Worm (Caenorhabditis elegans) whole organism, early embryonic: ENCODE results near the gene srh-47.

ENCODE experiments used
- B0310.2 ChIP-seq: sonication (generic microtip); optimal IDR thresholded peaks from 2 replicates; lab custom pipeline; 2016; ENCODE audit warnings: mild to moderate bottlenecking, missing genetic modification characterization, missing compliant biosample characterization
- F13C5.2 ChIP-seq: sonication (generic microtip); optimal IDR thresholded peaks from 2 replicates; lab custom pipeline; 2017; ENCODE audit warnings: mild to moderate bottlenecking, missing genetic modification characterization, inconsistent platforms, missing compliant biosample characterization
- aly-1 ChIP-seq: sonication (generic microtip); optimal IDR thresholded peaks from 2 replicates; lab custom pipeline; 2016; ENCODE audit warnings: missing genetic modification characterization, missing compliant biosample characterization
- ama-1 ChIP-seq: fragments of 150-350 bp; optimal IDR thresholded peaks from 2 replicates; lab custom pipeline; 2014
- ceh-13 ChIP-seq: fragments of 200-800 bp; sonication (Bioruptor generic); optimal IDR thresholded peaks from 2 replicates; lab custom pipeline; 2018; ENCODE audit warnings: mild to moderate bottlenecking, missing genetic modification characterization, missing compliant biosample characterization
- ceh-36 ChIP-seq: sonication (generic microtip); optimal IDR thresholded peaks from 2 replicates; lab custom pipeline; 2016; ENCODE audit warnings: missing genetic modification characterization, inconsistent platforms, missing compliant biosample characterization
- ets-7 ChIP-seq: sonication (generic microtip); optimal IDR thresholded peaks from 2 replicates; lab custom pipeline; 2016; ENCODE audit warnings: missing genotype, missing genetic modification characterization, missing compliant biosample characterization
- flt-1 ChIP-seq: fragments of 200-800 bp; sonication (Bioruptor generic); IDR thresholded peaks from 2 replicates; pipeline ENCODE4 v1.3.6; 2022; ENCODE audit warnings: missing genetic modification characterization, missing compliant biosample characterization
- hmbx-1 ChIP-seq: sonication (generic microtip); optimal IDR thresholded peaks from 2 replicates; lab custom pipeline; 2016; ENCODE audit warnings: mild to moderate bottlenecking, missing genetic modification characterization, missing compliant biosample characterization
- hmg-4 ChIP-seq: fragments of 200-800 bp; sonication (Bioruptor generic); optimal IDR thresholded peaks from 2 replicates; lab custom pipeline; 2018; ENCODE audit warnings: mild to moderate bottlenecking, missing genetic modification characterization, missing compliant biosample characterization
- hnd-1 ChIP-seq: sonication (generic microtip); optimal IDR thresholded peaks from 2 replicates; lab custom pipeline; 2016; ENCODE audit warnings: missing genetic modification characterization, missing compliant biosample characterization
- pes-1 ChIP-seq: fragments of 200-800 bp; sonication (Bioruptor generic); IDR thresholded peaks from 2 replicates; pipeline ENCODE4 v1.3.6; 2022; ENCODE audit warnings: missing genetic modification reagents, missing genetic modification characterization, missing compliant biosample characterization
- scrt-1 ChIP-seq: fragments of 200-800 bp; sonication (Bioruptor generic); IDR thresholded peaks from 2 replicates; pipeline ENCODE4 v1.3.6; 2022; ENCODE audit warnings: missing genetic modification characterization, missing compliant biosample characterization
- sea-1 ChIP-seq: fragments of 200-800 bp; sonication (Bioruptor generic); conservative IDR thresholded peaks from 2 replicates; pipeline ENCODE4 v1.3.6; 2022; ENCODE audit warnings: missing genetic modification characterization, missing compliant biosample characterization
- tbx-11 ChIP-seq: fragments of 200-800 bp; sonication (Bioruptor generic); IDR thresholded peaks from 2 replicates; pipeline ENCODE4 v1.3.6; 2022; ENCODE audit warnings: missing genetic modification characterization, missing compliant biosample characterization
- tbx-37 ChIP-seq: fragments of 200-800 bp; sonication (Bioruptor generic); conservative IDR thresholded peaks from 2 replicates; pipeline ENCODE4 v1.3.6; 2022; ENCODE audit warnings: missing genetic modification reagents, missing genetic modification characterization, missing compliant biosample characterization
- tra-4 ChIP-seq: sonication (generic microtip); optimal IDR thresholded peaks from 2 replicates; lab custom pipeline; 2017; ENCODE audit warnings: missing genetic modification characterization, missing compliant biosample characterization

Gene srh-47

DNA sequence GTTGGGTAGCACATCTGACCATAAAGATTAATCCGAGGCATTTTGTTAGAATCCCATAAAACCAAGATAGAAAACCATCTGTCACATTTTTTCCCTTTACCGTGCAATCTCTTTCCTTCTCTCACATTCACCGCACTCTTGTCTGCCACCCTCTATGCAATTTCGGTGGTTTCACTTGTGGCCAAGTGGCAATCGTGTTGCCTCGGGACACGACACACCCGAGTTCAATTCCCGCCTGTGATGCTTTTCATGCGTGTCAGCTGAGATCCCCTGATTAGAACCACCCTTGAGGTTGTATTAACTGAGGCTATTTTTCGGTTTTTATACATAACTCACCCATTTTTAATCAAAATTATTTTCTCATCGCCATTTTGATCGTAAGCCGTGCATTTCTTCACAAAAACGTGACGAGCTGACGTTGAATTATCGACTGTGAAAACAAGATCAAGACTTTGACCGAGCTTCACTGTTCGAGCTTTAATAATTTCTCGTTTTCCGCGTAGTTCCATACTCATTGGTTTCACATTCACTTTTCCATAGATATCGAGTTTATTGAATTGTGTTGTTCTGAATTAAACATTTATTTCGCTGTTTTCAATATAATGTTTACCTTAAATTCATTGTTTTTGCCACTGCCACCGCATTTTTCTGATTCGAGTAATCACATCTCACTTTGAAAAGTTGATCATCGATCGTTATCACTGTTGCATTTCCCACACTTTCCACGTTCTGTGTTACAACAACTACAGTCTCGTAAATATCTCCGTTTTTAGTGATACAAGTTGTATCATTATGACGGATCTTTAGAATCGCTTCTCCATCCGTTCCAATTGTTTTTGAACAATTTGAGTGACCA lies 13.8 kb upstream of the srh-47 start:
- TF ChIP-seq flt-1 (peak; percentile 100), tra-4 (tag; lab: Kevin White, UChicago) (peak; percentile 98), ets-7 (tag; lab: Kevin White, UChicago) (peak; percentile 98), ceh-13 (GFP tag; lab: Kevin White, UChicago) (peak; percentile 99), hnd-1 (tag; lab: Kevin White, UChicago) (peak; percentile 96), tbx-37 (GFP tag; lab: Robert Waterston, UW) (peak; percentile 100), ceh-36 (tag; lab: Kevin White, UChicago) (peak; percentile 98), F13C5.2 (tag; lab: Kevin White, UChicago) (peak; percentile 99), pes-1 (GFP tag; lab: Robert Waterston, UW) (peak; percentile 99), tbx-11 (GFP tag; lab: Robert Waterston, UW) (peak; percentile 100), B0310.2 (tag; lab: Kevin White, UChicago) (peak; percentile 99), aly-1 (tag; lab: Kevin White, UChicago) (peak; percentile 100), ama-1 (lab: Kevin White, UChicago) (no peak), hmbx-1 (peak; percentile 95), hmg-4 (peak; percentile 100), scrt-1 (GFP tag; lab: Robert Waterston, UW) (peak; percentile 100), sea-1 (peak; percentile 100)

DNA sequence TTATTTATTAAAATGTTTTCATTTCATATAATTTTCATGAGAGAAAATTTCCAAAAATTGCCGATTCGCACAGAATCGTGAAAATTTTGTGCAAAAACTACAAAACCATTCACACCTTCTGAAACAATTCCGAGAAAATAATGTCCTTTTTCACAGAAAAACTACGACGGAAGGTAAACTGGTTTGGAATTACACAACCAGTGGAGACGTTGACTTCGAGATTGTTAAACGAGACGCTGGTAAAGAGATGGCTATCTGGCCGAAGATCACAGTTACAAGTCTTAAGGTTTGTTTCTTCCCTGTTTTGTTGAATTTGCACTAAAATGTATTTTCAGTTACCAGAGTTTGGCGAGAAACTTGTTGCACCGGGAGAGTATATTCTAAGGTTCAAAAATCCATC lies 12.5 kb upstream of the srh-47 start:
- no peak for TF ChIP-seq ceh-13 (GFP tag; lab: Kevin White, UChicago)
- no peak for TF ChIP-seq ceh-36 (tag; lab: Kevin White, UChicago)
- no peak for TF ChIP-seq pes-1 (GFP tag; lab: Robert Waterston, UW)
- no peak for TF ChIP-seq tbx-11 (GFP tag; lab: Robert Waterston, UW)
- no peak for TF ChIP-seq hnd-1 (tag; lab: Kevin White, UChicago)
- TF ChIP-seq scrt-1 (GFP tag; lab: Robert Waterston, UW) = no peak
- no peak for TF ChIP-seq flt-1
- TF ChIP-seq B0310.2 (tag; lab: Kevin White, UChicago) = no peak
- no peak for TF ChIP-seq aly-1 (tag; lab: Kevin White, UChicago)
- no peak for TF ChIP-seq ets-7 (tag; lab: Kevin White, UChicago)

DNA sequence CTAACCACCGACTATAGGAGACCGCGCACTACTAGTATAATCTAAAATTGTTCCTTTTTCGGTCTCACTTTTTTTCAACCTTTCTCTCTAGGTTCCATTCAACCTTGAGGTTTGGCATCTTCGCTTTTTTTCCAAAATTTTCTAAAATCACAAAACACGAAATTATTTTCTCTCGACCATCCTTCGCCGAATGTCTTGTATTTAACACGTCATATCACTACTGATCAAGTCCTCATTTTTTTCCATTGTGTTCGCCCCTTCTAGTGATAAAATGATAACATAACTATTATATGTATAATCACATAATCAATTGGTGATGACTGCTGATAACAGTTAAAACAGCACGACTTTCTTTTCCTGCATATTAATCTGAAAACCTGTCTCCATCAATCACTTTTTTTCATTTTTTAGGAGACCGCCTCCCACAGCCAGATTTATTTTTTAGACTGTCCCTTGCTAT lies 10.6 kb upstream of the srh-47 start, which contains the start of gene T03F7.7:
Gene T03F7.7 (plus strand): TSS at position 410 of the 460 bp plus-strand sequence.
- TF ChIP-seq pes-1 (GFP tag; lab: Robert Waterston, UW) (no peak), B0310.2 (tag; lab: Kevin White, UChicago) (no peak), scrt-1 (GFP tag; lab: Robert Waterston, UW) (no peak), ets-7 (tag; lab: Kevin White, UChicago) (no peak), hmg-4 (no peak), ceh-36 (tag; lab: Kevin White, UChicago) (no peak), tbx-11 (GFP tag; lab: Robert Waterston, UW) (no peak), hmbx-1 (no peak), aly-1 (tag; lab: Kevin White, UChicago) (no peak), tra-4 (tag; lab: Kevin White, UChicago) (no peak), flt-1 (no peak)

DNA sequence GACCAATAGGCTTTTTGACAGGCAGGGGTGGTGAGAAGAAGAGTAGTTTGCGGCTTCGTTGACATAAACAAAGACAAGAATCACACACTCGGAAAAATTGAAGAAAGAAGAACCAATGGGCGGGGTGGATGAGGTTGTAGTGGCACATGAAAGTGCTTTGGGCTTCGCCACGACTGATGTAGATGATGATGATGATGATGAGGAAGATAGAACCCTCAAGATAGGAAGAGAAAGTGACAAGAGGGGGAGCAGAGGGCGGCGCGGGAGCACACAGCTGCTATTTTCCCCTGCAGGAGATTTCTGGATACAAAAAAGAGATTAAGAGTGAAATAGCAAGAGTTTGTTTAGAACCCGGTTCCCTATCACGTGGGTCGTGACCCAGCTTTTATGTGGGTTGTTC lies 8.5 kb upstream of the srh-47 start:
- TF ChIP-seq ets-7 (tag; lab: Kevin White, UChicago) (no peak), pes-1 (GFP tag; lab: Robert Waterston, UW) (no peak), sea-1 (no peak), ceh-36 (tag; lab: Kevin White, UChicago) (no peak), F13C5.2 (tag; lab: Kevin White, UChicago) (no peak), ama-1 (lab: Kevin White, UChicago) (no peak), B0310.2 (tag; lab: Kevin White, UChicago) (no peak), flt-1 (no peak)

DNA sequence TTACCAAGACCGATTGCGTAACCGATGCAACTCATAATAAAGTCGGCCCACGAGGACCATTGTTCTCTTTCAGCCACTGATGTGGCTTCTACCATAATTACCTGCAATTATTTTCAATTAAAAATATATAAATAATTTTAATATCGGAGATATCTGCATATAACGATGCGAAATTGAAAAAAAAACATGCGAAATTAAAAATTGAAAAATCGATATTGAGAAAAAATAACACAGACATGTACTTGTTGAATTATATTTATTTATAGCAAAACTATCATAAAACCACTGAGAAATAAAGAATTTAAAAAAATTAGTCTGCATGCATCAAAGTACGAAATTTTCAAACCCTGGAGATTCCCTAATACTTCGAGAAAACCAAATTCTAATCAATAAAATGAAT lies 7.9 kb upstream of the srh-47 start, which contains the start of gene snf-11:
Gene snf-11 (minus strand): TSS at position 101 of the 400 bp plus-strand sequence.
- no peak for TF ChIP-seq hmg-4
- TF ChIP-seq ceh-36 (tag; lab: Kevin White, UChicago) = no peak
- TF ChIP-seq sea-1 = no peak
- TF ChIP-seq hmbx-1 = no peak
- no peak for TF ChIP-seq B0310.2 (tag; lab: Kevin White, UChicago)
- TF ChIP-seq flt-1 = no peak
- TF ChIP-seq tra-4 (tag; lab: Kevin White, UChicago) = no peak

DNA sequence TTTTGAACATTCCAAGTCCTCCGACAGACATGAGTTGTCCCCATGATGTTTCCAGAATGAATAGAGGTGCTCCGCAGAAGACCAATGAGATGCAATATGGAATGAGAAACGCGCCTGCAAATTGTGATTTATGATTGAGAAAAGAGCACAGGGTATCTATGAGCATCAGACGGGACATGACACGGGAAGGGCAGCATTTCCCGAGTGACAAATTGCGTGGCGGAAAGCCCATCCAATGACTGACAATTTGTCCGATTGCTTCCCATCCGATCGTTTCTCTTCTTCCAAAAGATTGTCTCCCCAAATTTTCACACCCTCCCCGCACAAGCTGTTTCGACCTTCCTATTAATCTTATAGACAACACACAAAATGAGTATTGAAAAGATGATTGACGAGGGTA lies 7.3 kb upstream of the srh-47 start:
- no peak for TF ChIP-seq hmbx-1
- TF ChIP-seq scrt-1 (GFP tag; lab: Robert Waterston, UW) = no peak
- no peak for TF ChIP-seq tbx-11 (GFP tag; lab: Robert Waterston, UW)
- TF ChIP-seq tbx-37 (GFP tag; lab: Robert Waterston, UW) = no peak
- no peak for TF ChIP-seq ceh-36 (tag; lab: Kevin White, UChicago)
- TF ChIP-seq B0310.2 (tag; lab: Kevin White, UChicago) = no peak
- TF ChIP-seq tra-4 (tag; lab: Kevin White, UChicago) = no peak
- no peak for TF ChIP-seq pes-1 (GFP tag; lab: Robert Waterston, UW)
- TF ChIP-seq ama-1 (lab: Kevin White, UChicago) = no peak
- TF ChIP-seq hnd-1 (tag; lab: Kevin White, UChicago) = no peak
- no peak for TF ChIP-seq hmg-4
- TF ChIP-seq flt-1 = no peak
- no peak for TF ChIP-seq ceh-13 (GFP tag; lab: Kevin White, UChicago)
- TF ChIP-seq ets-7 (tag; lab: Kevin White, UChicago) = no peak
- no peak for TF ChIP-seq F13C5.2 (tag; lab: Kevin White, UChicago)
- TF ChIP-seq sea-1 = no peak
- no peak for TF ChIP-seq aly-1 (tag; lab: Kevin White, UChicago)

DNA sequence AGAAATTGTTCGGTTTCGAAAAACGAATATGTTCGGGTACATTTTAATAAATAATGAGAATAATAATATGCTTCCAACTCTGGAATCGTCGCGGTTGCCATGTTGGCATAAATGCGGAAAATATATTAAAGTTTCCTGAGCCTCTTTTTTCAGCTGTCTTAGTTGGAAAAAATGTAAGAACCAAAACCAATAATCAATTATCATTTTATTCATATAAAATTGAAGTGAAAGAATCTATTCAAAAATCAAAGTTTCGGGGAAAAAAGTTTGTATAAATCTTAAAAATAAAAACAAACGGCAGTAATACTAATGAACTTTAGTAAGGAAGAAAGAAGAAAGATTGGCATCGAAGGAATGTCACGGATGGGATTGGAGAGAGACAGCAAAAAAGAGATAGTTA lies 4.4 kb upstream of the srh-47 start, which contains the start of gene srh-45:
Gene srh-45 (minus strand): TSS at position 101 of the 400 bp plus-strand sequence.
- no peak for TF ChIP-seq aly-1 (tag; lab: Kevin White, UChicago)
